Fruit fly (Drosophila melanogaster) Kc167 (cell line): Measurements from ENCODE around the gene Rrp45.

ENCODE experiments used
- Myc ChIP-seq: fragments of >200 bp; optimal IDR thresholded peaks from 2 replicates; lab custom pipeline; 2017; ENCODE audit warnings: missing external identifiers
- Sin3A ChIP-seq: fragments of >200 bp; optimal IDR thresholded peaks from 2 replicates; lab custom pipeline; 2018; ENCODE audit warnings: missing external identifiers
- h ChIP-seq: fragments of >200 bp; optimal IDR thresholded peaks from 3 replicates; lab custom pipeline; 2018; ENCODE audit warnings: missing external identifiers
- insv ChIP-seq: fragments of >200 bp; optimal IDR thresholded peaks from 3 replicates; lab custom pipeline; 2018; ENCODE audit warnings: missing external identifiers
- psq ChIP-seq: fragments of >200 bp; optimal IDR thresholded peaks from 2 replicates; lab custom pipeline; 2017; ENCODE audit warnings: missing external identifiers
- ttk ChIP-seq: sonication (Bioruptor generic); optimal IDR thresholded peaks from 2 replicates; lab custom pipeline; 2017; ENCODE audit warnings: missing external identifiers

- TF ChIP-seq Myc (lab: Kevin White, UChicago): no peak
- no peak for TF ChIP-seq h (lab: Kevin White, UChicago)
- no peak for TF ChIP-seq psq (lab: Kevin White, UChicago)
- no peak for TF ChIP-seq ttk
- TF ChIP-seq insv (lab: Kevin White, UChicago): no peak
- no peak for TF ChIP-seq Sin3A (lab: Kevin White, UChicago)
Measured at dm6 chrX:16839033-16839432, 48.0 kb upstream of the Rrp45 start.
